Fruit fly (Drosophila melanogaster) whole organism, embryonic: ENCODE measurements around the gene CG12818.

Experiments used
- Asciz ChIP-seq: fragments of 200-800 bp; sonication (Bioruptor generic); optimal IDR thresholded peaks from 2 replicates; lab custom pipeline; 2017; ENCODE audit warnings: missing biosample characterization, mild to moderate bottlenecking, missing genetic modification characterization, missing genetic modification reagents
- BEAF-32 ChIP-seq: fragments of 200-800 bp; sonication (Bioruptor generic); optimal IDR thresholded peaks from 3 replicates; lab custom pipeline; 2017; ENCODE audit warnings: missing biosample characterization, missing genetic modification characterization, mild to moderate bottlenecking, moderate library complexity, missing genetic modification reagents
- CG10565 ChIP-seq: fragments of 200-800 bp; sonication (Bioruptor generic); optimal IDR thresholded peaks from 3 replicates; lab custom pipeline; 2016; ENCODE audit warnings: missing biosample characterization, mild to moderate bottlenecking, missing genetic modification characterization
- CG10959 ChIP-seq: fragments of 200-800 bp; sonication (Bioruptor generic); IDR thresholded peaks from 2 replicates; pipeline ENCODE4 v1.3.6; 2022; ENCODE audit warnings: missing biosample characterization, missing genetic modification characterization
- CG12104 ChIP-seq: fragments of 200-800 bp; sonication (Bioruptor generic); optimal IDR thresholded peaks from 3 replicates; lab custom pipeline; 2016; ENCODE audit warnings: missing biosample characterization, missing genetic modification characterization
- CG12299 ChIP-seq: fragments of 200-800 bp; sonication (Bioruptor generic); optimal IDR thresholded peaks from 2 replicates; lab custom pipeline; 2018; ENCODE audit warnings: missing biosample characterization, mild to moderate bottlenecking, missing genetic modification characterization
- CG1233 ChIP-seq: fragments of 200-800 bp; sonication (Bioruptor generic); optimal IDR thresholded peaks from 4 replicates; lab custom pipeline; 2018; ENCODE audit warnings: missing biosample characterization, mild to moderate bottlenecking, missing genetic modification characterization
- CG12942 ChIP-seq: fragments of 200-800 bp; sonication (Bioruptor generic); optimal IDR thresholded peaks from 3 replicates; lab custom pipeline; 2016; ENCODE audit warnings: missing biosample characterization, missing genetic modification characterization
- CG14050 ChIP-seq: fragments of 200-800 bp; sonication (Bioruptor generic); IDR thresholded peaks from 3 replicates; pipeline ENCODE4 v1.3.6; 2022; ENCODE audit warnings: missing biosample characterization, missing genetic modification characterization
- CG15073 ChIP-seq: fragments of 200-800 bp; sonication (Bioruptor generic); optimal IDR thresholded peaks from 2 replicates; lab custom pipeline; 2016; ENCODE audit warnings: missing biosample characterization, missing genetic modification characterization
- CG15514 ChIP-seq: fragments of 200-800 bp; sonication (Bioruptor generic); optimal IDR thresholded peaks from 3 replicates; lab custom pipeline; 2017; ENCODE audit warnings: missing biosample characterization, missing genetic modification characterization, mild to moderate bottlenecking, moderate library complexity, missing genetic modification reagents
- CG15696 ChIP-seq: fragments of 200-800 bp; sonication (Bioruptor generic); optimal IDR thresholded peaks from 2 replicates; lab custom pipeline; 2019; ENCODE audit warnings: missing biosample characterization, mild to moderate bottlenecking, missing genetic modification characterization, moderate library complexity
- CG17186 ChIP-seq: fragments of 200-800 bp; sonication (Bioruptor generic); optimal IDR thresholded peaks from 3 replicates; lab custom pipeline; 2017; ENCODE audit warnings: missing biosample characterization, missing genetic modification reagents, missing genetic modification characterization
- CG17359 ChIP-seq: fragments of 200-800 bp; sonication (Bioruptor generic); optimal IDR thresholded peaks from 3 replicates; lab custom pipeline; 2018; ENCODE audit warnings: missing biosample characterization, mild to moderate bottlenecking, missing genetic modification characterization, moderate library complexity
- CG17568 ChIP-seq: fragments of 200-800 bp; sonication (Bioruptor generic); optimal IDR thresholded peaks from 2 replicates; lab custom pipeline; 2018; ENCODE audit warnings: missing biosample characterization, mild to moderate bottlenecking, missing genetic modification characterization, moderate library complexity
- CG18262 ChIP-seq: fragments of 200-800 bp; optimal IDR thresholded peaks from 3 replicates; lab custom pipeline; 2019; ENCODE audit warnings: missing biosample characterization, mild to moderate bottlenecking, missing genetic modification characterization, moderate library complexity
- CG18599 ChIP-seq: fragments of 200-800 bp; sonication (Bioruptor generic); optimal IDR thresholded peaks from 3 replicates; lab custom pipeline; 2017; ENCODE audit warnings: missing biosample characterization, missing genetic modification characterization, mild to moderate bottlenecking, moderate library complexity, missing genetic modification reagents
- CG2875 ChIP-seq: fragments of 200-800 bp; sonication (Bioruptor generic); optimal IDR thresholded peaks from 2 replicates; lab custom pipeline; 2017; ENCODE audit warnings: missing biosample characterization, mild to moderate bottlenecking, missing genetic modification characterization, missing genetic modification reagents
- CG34376 ChIP-seq: fragments of 200-800 bp; sonication (Bioruptor generic); optimal IDR thresholded peaks from 2 replicates; lab custom pipeline; 2018; ENCODE audit warnings: missing biosample characterization, mild to moderate bottlenecking, missing genetic modification characterization
- CG4820 ChIP-seq: fragments of 200-800 bp; sonication (Bioruptor generic); optimal IDR thresholded peaks from 3 replicates; lab custom pipeline; 2016; ENCODE audit warnings: missing biosample characterization, missing genetic modification characterization
- CG5180 ChIP-seq: fragments of 200-800 bp; sonication (Bioruptor generic); optimal IDR thresholded peaks from 3 replicates; lab custom pipeline; 2017; ENCODE audit warnings: missing biosample characterization, missing genetic modification characterization, mild to moderate bottlenecking, moderate library complexity, missing genetic modification reagents
- CG5953 ChIP-seq: fragments of 200-800 bp; sonication (Bioruptor generic); IDR thresholded peaks from 2 replicates; pipeline ENCODE4 v1.3.6; 2022; ENCODE audit warnings: missing biosample characterization, missing genetic modification characterization
- CG8388 ChIP-seq: fragments of 200-800 bp; sonication (Bioruptor generic); optimal IDR thresholded peaks from 2 replicates; lab custom pipeline; 2019; ENCODE audit warnings: missing biosample characterization, mild to moderate bottlenecking, missing genetic modification characterization, moderate library complexity
- CG8924 ChIP-seq: fragments of 200-800 bp; optimal IDR thresholded peaks from 3 replicates; lab custom pipeline; 2019; ENCODE audit warnings: missing biosample characterization, mild to moderate bottlenecking, missing genetic modification characterization, moderate library complexity
- Deaf1 ChIP-seq: fragments of 200-800 bp; optimal IDR thresholded peaks from 3 replicates; lab custom pipeline; 2019; ENCODE audit warnings: missing biosample characterization, mild to moderate bottlenecking, missing genetic modification characterization, moderate library complexity
- Doc3 ChIP-seq: fragments of 200-800 bp; sonication (Bioruptor generic); IDR thresholded peaks from 3 replicates; pipeline ENCODE4 v1.3.6; 2022; ENCODE audit warnings: missing biosample characterization, missing genetic modification characterization; ENCODE audit not compliant: partially characterized antibody
- Hsf ChIP-seq: fragments of 200-800 bp; sonication (Bioruptor generic); optimal IDR thresholded peaks from 3 replicates; lab custom pipeline; 2016; ENCODE audit warnings: missing biosample characterization, missing genetic modification characterization
- Lhr ChIP-seq: fragments of 200-800 bp; sonication (Bioruptor generic); optimal IDR thresholded peaks from 3 replicates; lab custom pipeline; 2017; ENCODE audit warnings: mild to moderate bottlenecking, missing biosample characterization, missing genetic modification reagents, missing genetic modification characterization
- NFAT ChIP-seq: fragments of 200-800 bp; sonication (Bioruptor generic); IDR thresholded peaks from 2 replicates; pipeline ENCODE4 v1.3.6; 2022; ENCODE audit warnings: missing biosample characterization, missing genetic modification characterization
- PHDP ChIP-seq: fragments of 200-800 bp; sonication (Bioruptor generic); optimal IDR thresholded peaks from 3 replicates; lab custom pipeline; 2018; ENCODE audit warnings: missing biosample characterization, mild to moderate bottlenecking, missing genetic modification characterization, moderate library complexity
- Ravus ChIP-seq: fragments of 200-800 bp; sonication (Bioruptor generic); IDR thresholded peaks from 2 replicates; pipeline ENCODE4 v1.3.6; 2022; ENCODE audit warnings: missing biosample characterization, missing genetic modification characterization
- Six4 ChIP-seq: fragments of 200-800 bp; sonication (Bioruptor generic); optimal IDR thresholded peaks from 2 replicates; lab custom pipeline; 2016; ENCODE audit warnings: missing biosample characterization, missing genetic modification characterization
- Stat92E ChIP-seq, 3 experiments: fragments of >200 bp in 2 of 3; fragments of 200-800 bp in 1 of 3; sonication (Bioruptor generic) in 1 of 3; optimal IDR thresholded peaks; 2 replicates each; lab custom pipeline; 2017 to 2019; ENCODE audit warnings: missing biosample characterization in 3 of 3, missing genetic modification characterization in 3 of 3, mild to moderate bottlenecking in 1 of 3, moderate library complexity in 1 of 3
- ato ChIP-seq: fragments of 200-800 bp; sonication (Bioruptor generic); IDR thresholded peaks from 2 replicates; pipeline ENCODE4 v1.3.6; 2022; ENCODE audit warnings: missing biosample characterization, missing genetic modification characterization; ENCODE audit not compliant: partially characterized antibody
- dmrt99B ChIP-seq: fragments of 200-800 bp; sonication (Bioruptor generic); optimal IDR thresholded peaks from 2 replicates; lab custom pipeline; 2018; ENCODE audit warnings: missing biosample characterization, mild to moderate bottlenecking, missing genetic modification characterization, moderate library complexity
- emc ChIP-seq: fragments of 200-800 bp; sonication (Bioruptor generic); optimal IDR thresholded peaks from 2 replicates; lab custom pipeline; 2016; ENCODE audit warnings: missing biosample characterization, missing genetic modification characterization
- ems ChIP-seq: fragments of 200-800 bp; sonication (Bioruptor generic); optimal IDR thresholded peaks from 3 replicates; lab custom pipeline; 2016; ENCODE audit warnings: missing biosample characterization, missing genetic modification characterization
- en ChIP-seq: fragments of 200-800 bp; sonication (Bioruptor generic); optimal IDR thresholded peaks from 2 replicates; lab custom pipeline; 2016; ENCODE audit warnings: missing biosample characterization, missing genetic modification characterization
- ham ChIP-seq: fragments of 200-800 bp; sonication (Bioruptor generic); IDR thresholded peaks from 2 replicates; pipeline ENCODE4 v1.3.6; 2022; ENCODE audit warnings: missing biosample characterization, missing genetic modification characterization
- kay ChIP-seq: fragments of 200-800 bp; sonication (Bioruptor generic); optimal IDR thresholded peaks from 2 replicates; lab custom pipeline; 2016; ENCODE audit warnings: missing biosample characterization, missing genetic modification characterization
- kni ChIP-seq: fragments of 200-800 bp; sonication (Bioruptor generic); optimal IDR thresholded peaks from 3 replicates; lab custom pipeline; 2017; ENCODE audit warnings: mild to moderate bottlenecking, missing biosample characterization, missing genetic modification reagents, missing genetic modification characterization
- lilli ChIP-seq: fragments of 200-800 bp; sonication (Bioruptor generic); optimal IDR thresholded peaks from 3 replicates; lab custom pipeline; 2016; ENCODE audit warnings: missing biosample characterization, missing genetic modification characterization
- onecut ChIP-seq: fragments of 200-800 bp; sonication (Bioruptor generic); IDR thresholded peaks from 2 replicates; pipeline ENCODE4 v1.3.6; 2022; ENCODE audit warnings: missing biosample characterization, missing genetic modification characterization
- peb ChIP-seq: fragments of 200-800 bp; sonication (Bioruptor generic); IDR thresholded peaks from 2 replicates; pipeline ENCODE4 v1.3.6; 2022; ENCODE audit warnings: missing biosample characterization, missing genetic modification characterization
- pum ChIP-seq: fragments of 200-800 bp; sonication (Bioruptor generic); optimal IDR thresholded peaks from 2 replicates; lab custom pipeline; 2016; ENCODE audit warnings: missing biosample characterization, missing genetic modification characterization
- ro ChIP-seq: fragments of 200-800 bp; sonication (Bioruptor generic); IDR thresholded peaks from 2 replicates; pipeline ENCODE4 v1.3.6; 2022; ENCODE audit warnings: missing biosample characterization, missing genetic modification characterization
- unc-4 ChIP-seq: fragments of 200-800 bp; sonication (Bioruptor generic); IDR thresholded peaks from 2 replicates; pipeline ENCODE4 v1.3.6; 2022; ENCODE audit warnings: missing biosample characterization, missing genetic modification characterization; ENCODE audit not compliant: partially characterized antibody
- zen2 ChIP-seq: fragments of 200-800 bp; sonication (Bioruptor generic); IDR thresholded peaks from 3 replicates; pipeline ENCODE4 v1.3.6; 2022; ENCODE audit warnings: missing biosample characterization, missing genetic modification characterization; ENCODE audit not compliant: partially characterized antibody

The CG12818 gene

dm6 chr3R:10350741-10351629, 19.6 kb downstream of the CG12818 start (continued):
- TF ChIP-seq CG15073 (no peak), CG15696 (tag; lab: Kevin White, UChicago) (peak; percentile 18), BEAF-32 (GFP tag; lab: Kevin White, UChicago) (no peak), CG18599 (peak; percentile 92), Doc3 (GFP tag; lab: Robert Waterston, UW) (no peak), CG14050 (no peak), ro (GFP tag; lab: Robert Waterston, UW) (no peak), CG12942 (peak; percentile 61), Lhr (GFP tag; lab: Kevin White, UChicago) (no peak), zen2 (GFP tag; lab: Robert Waterston, UW) (no peak), NFAT (GFP tag; lab: Robert Waterston, UW) (no peak), CG5180 (GFP tag; lab: Kevin White, UChicago) (peak; percentile 35), kni (peak; percentile 92), PHDP (peak; percentile 90), unc-4 (GFP tag; lab: Robert Waterston, UW) (no peak), CG15514 (GFP tag; lab: Kevin White, UChicago) (peak; percentile 63), CG8388 (GFP tag; lab: Kevin White, UChicago) (peak; percentile 64), Stat92E (GFP tag; optimal IDR thresholded peaks at IDR 0.05; lab: Kevin White, UChicago) (no peak), lilli (GFP tag; lab: Kevin White, UChicago) (peak; percentile 89), CG17568 (peak; percentile 61), CG18262 (peak; percentile 75), CG10959 (no peak), Hsf (GFP tag; lab: Kevin White, UChicago) (peak; percentile 86), onecut (peak; percentile 56; the same call in 1 of the 2 replicates), ems (GFP tag; lab: Kevin White, UChicago) (peak; percentile 76), en (GFP tag; lab: Kevin White, UChicago) (no peak), CG17186 (GFP tag; lab: Kevin White, UChicago) (no peak), dmrt99B (tag; lab: Kevin White, UChicago) (peak; percentile 83), ato (GFP tag; lab: Robert Waterston, UW) (no peak), CG17359 (tag; lab: Kevin White, UChicago) (peak; percentile 76), pum (peak; percentile 44), CG1233 (GFP tag; lab: Kevin White, UChicago) (peak; percentile 73), ham (GFP tag; lab: Robert Waterston, UW) (no peak), CG12104 (GFP tag; lab: Kevin White, UChicago) (peak; percentile 82), CG8924 (peak; percentile 81), kay (GFP tag; lab: Kevin White, UChicago) (peak; percentile 18), Six4 (GFP tag; lab: Kevin White, UChicago) (peak; percentile 26), CG5953 (no peak), Asciz (GFP tag; lab: Kevin White, UChicago) (peak; percentile 37), CG12299 (tag; lab: Kevin White, UChicago) (peak; percentile 75), CG10565 (GFP tag; lab: Kevin White, UChicago) (peak; percentile 0), CG4820 (GFP tag; lab: Kevin White, UChicago) (peak; percentile 66), CG34376 (GFP tag; lab: Kevin White, UChicago) (peak; percentile 48), Ravus (GFP tag; lab: Robert Waterston, UW) (no peak), CG2875 (GFP tag; lab: Kevin White, UChicago) (peak; percentile 45), emc (peak; percentile 37), Deaf1 (tag; lab: Kevin White, UChicago) (peak; percentile 60), peb (GFP tag; lab: Robert Waterston, UW) (no peak)
